Worm (Caenorhabditis elegans) whole organism, early embryonic: ENCODE data around the gene F38B6.6.

Source experiments
- B0310.2 ChIP-seq: sonication (generic microtip); optimal IDR thresholded peaks from 2 replicates; lab custom pipeline; 2016; ENCODE audit warnings: mild to moderate bottlenecking, missing genetic modification characterization, missing compliant biosample characterization
- F13C5.2 ChIP-seq: sonication (generic microtip); optimal IDR thresholded peaks from 2 replicates; lab custom pipeline; 2017; ENCODE audit warnings: mild to moderate bottlenecking, missing genetic modification characterization, inconsistent platforms, missing compliant biosample characterization
- aly-1 ChIP-seq: sonication (generic microtip); optimal IDR thresholded peaks from 2 replicates; lab custom pipeline; 2016; ENCODE audit warnings: missing genetic modification characterization, missing compliant biosample characterization
- ama-1 ChIP-seq: fragments of 150-350 bp; optimal IDR thresholded peaks from 2 replicates; lab custom pipeline; 2014
- ceh-13 ChIP-seq: fragments of 200-800 bp; sonication (Bioruptor generic); optimal IDR thresholded peaks from 2 replicates; lab custom pipeline; 2018; ENCODE audit warnings: mild to moderate bottlenecking, missing genetic modification characterization, missing compliant biosample characterization
- ceh-36 ChIP-seq: sonication (generic microtip); optimal IDR thresholded peaks from 2 replicates; lab custom pipeline; 2016; ENCODE audit warnings: missing genetic modification characterization, inconsistent platforms, missing compliant biosample characterization
- ets-7 ChIP-seq: sonication (generic microtip); optimal IDR thresholded peaks from 2 replicates; lab custom pipeline; 2016; ENCODE audit warnings: missing genotype, missing genetic modification characterization, missing compliant biosample characterization
- flt-1 ChIP-seq: fragments of 200-800 bp; sonication (Bioruptor generic); IDR thresholded peaks from 2 replicates; pipeline ENCODE4 v1.3.6; 2022; ENCODE audit warnings: missing genetic modification characterization, missing compliant biosample characterization
- hmbx-1 ChIP-seq: sonication (generic microtip); optimal IDR thresholded peaks from 2 replicates; lab custom pipeline; 2016; ENCODE audit warnings: mild to moderate bottlenecking, missing genetic modification characterization, missing compliant biosample characterization
- hmg-4 ChIP-seq: fragments of 200-800 bp; sonication (Bioruptor generic); optimal IDR thresholded peaks from 2 replicates; lab custom pipeline; 2018; ENCODE audit warnings: mild to moderate bottlenecking, missing genetic modification characterization, missing compliant biosample characterization
- hnd-1 ChIP-seq: sonication (generic microtip); optimal IDR thresholded peaks from 2 replicates; lab custom pipeline; 2016; ENCODE audit warnings: missing genetic modification characterization, missing compliant biosample characterization
- pes-1 ChIP-seq: fragments of 200-800 bp; sonication (Bioruptor generic); IDR thresholded peaks from 2 replicates; pipeline ENCODE4 v1.3.6; 2022; ENCODE audit warnings: missing genetic modification reagents, missing genetic modification characterization, missing compliant biosample characterization
- scrt-1 ChIP-seq: fragments of 200-800 bp; sonication (Bioruptor generic); IDR thresholded peaks from 2 replicates; pipeline ENCODE4 v1.3.6; 2022; ENCODE audit warnings: missing genetic modification characterization, missing compliant biosample characterization
- sea-1 ChIP-seq: fragments of 200-800 bp; sonication (Bioruptor generic); conservative IDR thresholded peaks from 2 replicates; pipeline ENCODE4 v1.3.6; 2022; ENCODE audit warnings: missing genetic modification characterization, missing compliant biosample characterization
- tbx-11 ChIP-seq: fragments of 200-800 bp; sonication (Bioruptor generic); IDR thresholded peaks from 2 replicates; pipeline ENCODE4 v1.3.6; 2022; ENCODE audit warnings: missing genetic modification characterization, missing compliant biosample characterization
- tbx-37 ChIP-seq: fragments of 200-800 bp; sonication (Bioruptor generic); conservative IDR thresholded peaks from 2 replicates; pipeline ENCODE4 v1.3.6; 2022; ENCODE audit warnings: missing genetic modification reagents, missing genetic modification characterization, missing compliant biosample characterization
- tra-4 ChIP-seq: sonication (generic microtip); optimal IDR thresholded peaks from 2 replicates; lab custom pipeline; 2017; ENCODE audit warnings: missing genetic modification characterization, missing compliant biosample characterization

Gene F38B6.6

ce11 chrX:6687345-6687744, 2.5 kb downstream of the F38B6.6 start:
- no peak for TF ChIP-seq F13C5.2
- no peak for TF ChIP-seq B0310.2 (tag; lab: Kevin White, UChicago)
- no peak for TF ChIP-seq ets-7 (tag; lab: Kevin White, UChicago)
- TF ChIP-seq hmbx-1 (tag; lab: Kevin White, UChicago), result no peak
- no peak for TF ChIP-seq tbx-37 (GFP tag; lab: Robert Waterston, UW)
- no peak for TF ChIP-seq tbx-11 (GFP tag; lab: Robert Waterston, UW)
- TF ChIP-seq hnd-1, result no peak
- no peak for TF ChIP-seq ama-1
- TF ChIP-seq pes-1 (GFP tag; lab: Robert Waterston, UW), result no peak
- no peak for TF ChIP-seq flt-1 (GFP tag; lab: Robert Waterston, UW)
- no peak for TF ChIP-seq scrt-1
- no peak for TF ChIP-seq hmg-4 (GFP tag; lab: Kevin White, UChicago)
- TF ChIP-seq ceh-36 (tag; lab: Kevin White, UChicago), result no peak
- TF ChIP-seq aly-1 (tag; lab: Kevin White, UChicago), result no peak
- TF ChIP-seq sea-1 (GFP tag; lab: Robert Waterston, UW), result no peak
- no peak for TF ChIP-seq ceh-13
- TF ChIP-seq tra-4 (tag; lab: Kevin White, UChicago), result no peak

- TF ChIP-seq aly-1 (tag; lab: Kevin White, UChicago), result no peak
- TF ChIP-seq ceh-36 (tag; lab: Kevin White, UChicago), result no peak
- no peak for TF ChIP-seq pes-1 (GFP tag; lab: Robert Waterston, UW)
- TF ChIP-seq tbx-11 (GFP tag; lab: Robert Waterston, UW), result no peak
- no peak for TF ChIP-seq hmg-4 (GFP tag; lab: Kevin White, UChicago)
- TF ChIP-seq B0310.2 (tag; lab: Kevin White, UChicago), result no peak
- TF ChIP-seq tbx-37 (GFP tag; lab: Robert Waterston, UW), result no peak
- no peak for TF ChIP-seq tra-4 (tag; lab: Kevin White, UChicago)
- TF ChIP-seq scrt-1, result no peak
- no peak for TF ChIP-seq ama-1
- no peak for TF ChIP-seq hmbx-1 (tag; lab: Kevin White, UChicago)
- TF ChIP-seq sea-1 (GFP tag; lab: Robert Waterston, UW), result no peak
- no peak for TF ChIP-seq hnd-1
- no peak for TF ChIP-seq flt-1 (GFP tag; lab: Robert Waterston, UW)
Observed at ce11 chrX:6682683-6683082, 7.2 kb downstream of the F38B6.6 start, which contains the start of gene F38B6.8. Gene F38B6.8 (minus strand): TSS chrX:6682783.

- no peak for TF ChIP-seq hmg-4 (GFP tag; lab: Kevin White, UChicago)
- TF ChIP-seq tbx-37 (GFP tag; lab: Robert Waterston, UW), result no peak
- TF ChIP-seq hmbx-1 (tag; lab: Kevin White, UChicago), result no peak
- no peak for TF ChIP-seq aly-1 (tag; lab: Kevin White, UChicago)
- no peak for TF ChIP-seq flt-1 (GFP tag; lab: Robert Waterston, UW)
- no peak for TF ChIP-seq scrt-1
- TF ChIP-seq tra-4 (tag; lab: Kevin White, UChicago), result no peak
Observed at ce11 chrX:6674333-6674919, 15.5 kb downstream of the F38B6.6 start, which contains the start of gene F38B6.4. Gene F38B6.4 (plus strand): TSS chrX:6674869.

- TF ChIP-seq tbx-11 (GFP tag; lab: Robert Waterston, UW), result no peak
- TF ChIP-seq hmbx-1 (tag; lab: Kevin White, UChicago), result no peak
- no peak for TF ChIP-seq tbx-37 (GFP tag; lab: Robert Waterston, UW)
- TF ChIP-seq hnd-1, result no peak
- TF ChIP-seq pes-1 (GFP tag; lab: Robert Waterston, UW), result no peak
- TF ChIP-seq hmg-4 (GFP tag; lab: Kevin White, UChicago), result no peak
Observed at ce11 chrX:6672519-6672918, 17.4 kb downstream of the F38B6.6 start, which contains the start of gene col-172. Gene col-172 (plus strand): TSS chrX:6672819.

- no peak for TF ChIP-seq ama-1
- TF ChIP-seq sea-1 (GFP tag; lab: Robert Waterston, UW), result no peak
- no peak for TF ChIP-seq tra-4 (tag; lab: Kevin White, UChicago)
- TF ChIP-seq B0310.2 (tag; lab: Kevin White, UChicago), result no peak
- no peak for TF ChIP-seq ets-7 (tag; lab: Kevin White, UChicago)
- TF ChIP-seq ceh-36 (tag; lab: Kevin White, UChicago), result no peak
- no peak for TF ChIP-seq scrt-1
- no peak for TF ChIP-seq tbx-37 (GFP tag; lab: Robert Waterston, UW)
- no peak for TF ChIP-seq tbx-11 (GFP tag; lab: Robert Waterston, UW)
- TF ChIP-seq ceh-13, result no peak
- no peak for TF ChIP-seq flt-1 (GFP tag; lab: Robert Waterston, UW)
- TF ChIP-seq pes-1 (GFP tag; lab: Robert Waterston, UW), result no peak
- no peak for TF ChIP-seq hmg-4 (GFP tag; lab: Kevin White, UChicago)
- no peak for TF ChIP-seq F13C5.2
- TF ChIP-seq hmbx-1 (tag; lab: Kevin White, UChicago), result no peak
- no peak for TF ChIP-seq aly-1 (tag; lab: Kevin White, UChicago)
- no peak for TF ChIP-seq hnd-1
Observed at ce11 chrX:6671717-6672116, 18.2 kb downstream of the F38B6.6 start.

- no peak for TF ChIP-seq tra-4 (tag; lab: Kevin White, UChicago)
- no peak for TF ChIP-seq B0310.2 (tag; lab: Kevin White, UChicago)
- no peak for TF ChIP-seq pes-1 (GFP tag; lab: Robert Waterston, UW)
- no peak for TF ChIP-seq flt-1 (GFP tag; lab: Robert Waterston, UW)
- no peak for TF ChIP-seq sea-1 (GFP tag; lab: Robert Waterston, UW)
- TF ChIP-seq hmg-4 (GFP tag; lab: Kevin White, UChicago), result no peak
- no peak for TF ChIP-seq aly-1 (tag; lab: Kevin White, UChicago)
- TF ChIP-seq F13C5.2, result no peak
- no peak for TF ChIP-seq ets-7 (tag; lab: Kevin White, UChicago)
- no peak for TF ChIP-seq ceh-36 (tag; lab: Kevin White, UChicago)
- TF ChIP-seq ama-1, result no peak
- no peak for TF ChIP-seq hmbx-1 (tag; lab: Kevin White, UChicago)
- TF ChIP-seq scrt-1, result no peak
- no peak for TF ChIP-seq tbx-37 (GFP tag; lab: Robert Waterston, UW)
- no peak for TF ChIP-seq tbx-11 (GFP tag; lab: Robert Waterston, UW)
- TF ChIP-seq ceh-13, result no peak
- no peak for TF ChIP-seq hnd-1
Observed at ce11 chrX:6669366-6669765, 20.5 kb downstream of the F38B6.6 start.

- TF ChIP-seq hmg-4 (GFP tag; lab: Kevin White, UChicago) (no peak), hmbx-1 (tag; lab: Kevin White, UChicago) (no peak), flt-1 (GFP tag; lab: Robert Waterston, UW) (no peak), aly-1 (tag; lab: Kevin White, UChicago) (no peak), scrt-1 (no peak), B0310.2 (tag; lab: Kevin White, UChicago) (no peak), tbx-11 (GFP tag; lab: Robert Waterston, UW) (no peak), tra-4 (tag; lab: Kevin White, UChicago) (no peak), hnd-1 (no peak), ceh-13 (no peak), ama-1 (no peak), tbx-37 (GFP tag; lab: Robert Waterston, UW) (no peak), ceh-36 (tag; lab: Kevin White, UChicago) (no peak)
Observed at ce11 chrX:6668911-6669310, 21.0 kb downstream of the F38B6.6 start, which contains the start of gene nhr-137. Gene nhr-137 (minus strand): TSS chrX:6669011.
